Worm (Caenorhabditis elegans): ENCODE data around the gene K08E4.8.
A peak's percentile ranks its signal among the peaks of the same experiment; 100 is the strongest.

The K08E4.8 gene

ce11 chrIV:12089551-12089950 is 28.4 kb upstream of the K08E4.8 start, which contains the start of gene F11A10.6:
TSS of gene F11A10.6 (minus strand) at chrIV:12089651.
- TF ChIP-seq gmeb-2 (tag; optimal IDR thresholded peaks at IDR 0.05) (no peak), pag-3 (tag; optimal IDR thresholded peaks at IDR 0.05; ENCODE audit: borderline replicate concordance) (no peak), odd-2 (tag; optimal IDR thresholded peaks at IDR 0.05) (no peak)

- peak; percentile 35 for TF ChIP-seq ceh-31 (tag; optimal IDR thresholded peaks at IDR 0.05)
- TF ChIP-seq ceh-48 (tag; optimal IDR thresholded peaks at IDR 0.05) = no peak
- TF ChIP-seq lim-6 (tag; optimal IDR thresholded peaks at IDR 0.05) = no peak
- peak; percentile 73 for TF ChIP-seq ama-1 (optimal IDR thresholded peaks at IDR 0.05)
- TF ChIP-seq nfya-1 (tag; optimal IDR thresholded peaks at IDR 0.05) = peak; percentile 52
Observed at ce11 chrIV:12088898-12089297, 27.8 kb upstream of the K08E4.8 start.

- TF ChIP-seq ceh-2 (tag; optimal IDR thresholded peaks at IDR 0.05) (peak; percentile 65), hlh-6 (tag; optimal IDR thresholded peaks at IDR 0.05) (peak; percentile 67), madf-2 (tag; optimal IDR thresholded peaks at IDR 0.05) (peak; percentile 55), syd-9 (tag; optimal IDR thresholded peaks at IDR 0.05) (peak; percentile 30), ttx-3 (tag; optimal IDR thresholded peaks at IDR 0.05) (no peak), eyg-1 (tag; optimal IDR thresholded peaks at IDR 0.05) (no peak), rnt-1 (tag; optimal IDR thresholded peaks at IDR 0.05) (no peak), pat-9 (tag; optimal IDR thresholded peaks at IDR 0.05) (peak; percentile 76), pha-2 (tag; optimal IDR thresholded peaks at IDR 0.05) (peak; percentile 60), hlh-15 (tag; optimal IDR thresholded peaks at IDR 0.05) (peak; percentile 38), ceh-18 (tag; optimal IDR thresholded peaks at IDR 0.05) (peak; percentile 19), pros-1 (tag; optimal IDR thresholded peaks at IDR 0.05) (no peak), sox-2 (GFP tag; IDR thresholded peaks at IDR 0.05) (peak; percentile 25; the same call in 1 of the 2 replicates), fkh-6 (tag; optimal IDR thresholded peaks at IDR 0.05) (peak; percentile 62), C38D4.7 (GFP tag; optimal IDR thresholded peaks at IDR 0.05) (no peak), nhr-232 (tag; optimal IDR thresholded peaks at IDR 0.05) (peak; percentile 54), T23F11.4 (GFP tag; optimal IDR thresholded peaks at IDR 0.05) (peak; percentile 66), lin-11 (tag; optimal IDR thresholded peaks at IDR 0.05) (peak; percentile 46), sox-4 (tag; optimal IDR thresholded peaks at IDR 0.05) (peak; percentile 45), che-1 (tag; optimal IDR thresholded peaks at IDR 0.05) (peak; percentile 49), odd-2 (tag; optimal IDR thresholded peaks at IDR 0.05) (no peak), tbx-7 (tag; optimal IDR thresholded peaks at IDR 0.05) (no peak), sdc-2 (tag; optimal IDR thresholded peaks at IDR 0.05) (peak; percentile 66), tbx-2 (tag; optimal IDR thresholded peaks at IDR 0.05) (peak; percentile 61), ceh-31 (tag; optimal IDR thresholded peaks at IDR 0.05) (peak; percentile 23), unc-86 (tag; optimal IDR thresholded peaks at IDR 0.05) (no peak), pha-4 (tag; optimal IDR thresholded peaks at IDR 0.05) (no peak), ref-2 (tag; optimal IDR thresholded peaks at IDR 0.05) (peak; percentile 48), elt-2 (tag; optimal IDR thresholded peaks at IDR 0.05) (peak; percentile 69), unc-42 (tag; optimal IDR thresholded peaks at IDR 0.05) (no peak), lim-6 (tag; optimal IDR thresholded peaks at IDR 0.05) (no peak), Y22D7AL.16 (tag; optimal IDR thresholded peaks at IDR 0.05) (peak; percentile 7), ztf-16 (tag; optimal IDR thresholded peaks at IDR 0.05) (peak; percentile 63), unc-3 (GFP tag; conservative IDR thresholded peaks at IDR 0.05) (no peak), unc-3 (tag; optimal IDR thresholded peaks at IDR 0.05) (peak; percentile 4), nfya-1 (tag; optimal IDR thresholded peaks at IDR 0.05) (peak; percentile 45), mec-3 (tag; optimal IDR thresholded peaks at IDR 0.05; ENCODE audit: borderline replicate concordance) (peak; percentile 4), unc-55 (GFP tag; optimal IDR thresholded peaks at IDR 0.05) (no peak), fax-1 (tag; optimal IDR thresholded peaks at IDR 0.05) (peak; percentile 44), dmd-4 (tag; optimal IDR thresholded peaks at IDR 0.05; ENCODE audit: borderline replicate concordance) (peak; percentile 15), pax-1 (tag; optimal IDR thresholded peaks at IDR 0.05) (no peak), zip-5 (tag; optimal IDR thresholded peaks at IDR 0.05) (peak; percentile 71), ceh-14 (tag; optimal IDR thresholded peaks at IDR 0.05) (peak; percentile 28), fkh-10 (GFP tag; optimal IDR thresholded peaks at IDR 0.05) (no peak), ahr-1 (tag; optimal IDR thresholded peaks at IDR 0.05) (no peak), gmeb-2 (tag; optimal IDR thresholded peaks at IDR 0.05) (peak; percentile 68)
Observed at ce11 chrIV:12086498-12086897, 25.4 kb upstream of the K08E4.8 start.

All from whole organism, late embryonic.